Worm (Caenorhabditis elegans) whole organism, L3 larva: ENCODE results near the gene srz-31.

ENCODE experiments used
- ZK546.5 ChIP-seq: sonication (generic microtip); optimal IDR thresholded peaks from 2 replicates; lab custom pipeline; 2017; ENCODE audit warnings: missing biosample characterization, missing genetic modification characterization
- aly-2 ChIP-seq: fragments of 150-350 bp; optimal IDR thresholded peaks from 2 replicates; lab custom pipeline; 2014; ENCODE audit warnings: missing biosample characterization, missing genetic modification characterization
- ama-1 ChIP-seq: fragments of 150-350 bp; optimal IDR thresholded peaks from 2 replicates; lab custom pipeline; 2018
- ceh-28 ChIP-seq: fragments of 150-350 bp; optimal IDR thresholded peaks from 2 replicates; lab custom pipeline; 2014; ENCODE audit warnings: missing biosample characterization, missing genetic modification reagents, missing genetic modification characterization
- ceh-82 ChIP-seq: fragments of 150-350 bp; optimal IDR thresholded peaks from 2 replicates; lab custom pipeline; 2014; ENCODE audit warnings: missing biosample characterization, missing genetic modification characterization
- ceh-9 ChIP-seq: sonication (generic microtip); optimal IDR thresholded peaks from 2 replicates; lab custom pipeline; 2018; ENCODE audit warnings: missing biosample characterization, missing genetic modification characterization
- egl-27 ChIP-seq: sonication (generic microtip); optimal IDR thresholded peaks from 4 replicates; lab custom pipeline; 2017; ENCODE audit warnings: missing biosample characterization, missing genetic modification reagents, missing genetic modification characterization
- egl-5 ChIP-seq: fragments of 150-350 bp; optimal IDR thresholded peaks from 2 replicates; lab custom pipeline; 2017; ENCODE audit warnings: missing biosample characterization, missing genetic modification reagents, missing genetic modification characterization, inconsistent platforms
- elt-1 ChIP-seq: fragments of 150-350 bp; optimal IDR thresholded peaks from 2 replicates; lab custom pipeline; 2014; ENCODE audit warnings: missing biosample characterization, missing genetic modification characterization
- elt-2 ChIP-seq: sonication (generic microtip); optimal IDR thresholded peaks from 2 replicates; lab custom pipeline; 2016; ENCODE audit warnings: missing genetic modification reagents, mild to moderate bottlenecking, missing genetic modification characterization, missing compliant biosample characterization
- elt-3 ChIP-seq, 3 experiments: fragments of 150-350 bp in 1 of 3; sonication (generic microtip) in 2 of 3; optimal IDR thresholded peaks; 2 replicates in 2 of 3; 4 replicates in 1 of 3; lab custom pipeline; 2014 to 2017; ENCODE audit warnings: missing biosample characterization in 3 of 3, missing genetic modification characterization in 3 of 3
- eor-1 ChIP-seq, 2 experiments: fragments of 150-350 bp; optimal IDR thresholded peaks; 2 replicates each; lab custom pipeline; 2014 to 2018; ENCODE audit warnings: missing biosample characterization in 2 of 2, missing genetic modification characterization in 2 of 2
- fkh-2 ChIP-seq: fragments of 150-350 bp; optimal IDR thresholded peaks from 2 replicates; lab custom pipeline; 2014; ENCODE audit warnings: missing biosample characterization, missing genetic modification reagents, missing genetic modification characterization
- fos-1 ChIP-seq: fragments of 150-350 bp; optimal IDR thresholded peaks from 2 replicates; lab custom pipeline; 2014; ENCODE audit warnings: missing biosample characterization, missing genetic modification characterization
- hmg-11 ChIP-seq: sonication (generic microtip); optimal IDR thresholded peaks from 2 replicates; lab custom pipeline; 2016; ENCODE audit warnings: missing genetic modification characterization, missing compliant biosample characterization
- lin-15B ChIP-seq: fragments of 150-350 bp; optimal IDR thresholded peaks from 2 replicates; lab custom pipeline; 2014; ENCODE audit warnings: missing biosample characterization, missing genetic modification characterization
- lin-39 ChIP-seq: fragments of 150-350 bp; optimal IDR thresholded peaks from 2 replicates; lab custom pipeline; 2018; ENCODE audit warnings: missing biosample characterization, missing genetic modification reagents, missing genetic modification characterization
- lsy-12 ChIP-seq: sonication (generic microtip); optimal IDR thresholded peaks from 2 replicates; lab custom pipeline; 2016; ENCODE audit warnings: mild to moderate bottlenecking, missing genetic modification characterization, missing compliant biosample characterization
- mdl-1 ChIP-seq: fragments of 150-350 bp; optimal IDR thresholded peaks from 2 replicates; lab custom pipeline; 2014; ENCODE audit warnings: missing biosample characterization, missing genetic modification characterization
- mml-1 ChIP-seq: fragments of 150-350 bp; sonication (generic microtip); optimal IDR thresholded peaks from 3 replicates; lab custom pipeline; 2014; ENCODE audit warnings: missing biosample characterization, missing genetic modification characterization
- nhr-11 ChIP-seq: fragments of 150-350 bp; optimal IDR thresholded peaks from 2 replicates; lab custom pipeline; 2014; ENCODE audit warnings: missing biosample characterization, missing genetic modification characterization
- nhr-12 ChIP-seq: fragments of 150-350 bp; optimal IDR thresholded peaks from 2 replicates; lab custom pipeline; 2014; ENCODE audit warnings: missing biosample characterization, missing genetic modification characterization
- nhr-23 ChIP-seq: fragments of 150-350 bp; optimal IDR thresholded peaks from 2 replicates; lab custom pipeline; 2014; ENCODE audit warnings: missing biosample characterization, missing genetic modification reagents, missing genetic modification characterization
- nhr-237 ChIP-seq: fragments of 150-350 bp; optimal IDR thresholded peaks from 2 replicates; lab custom pipeline; 2014; ENCODE audit warnings: missing biosample characterization, missing genetic modification characterization
- nhr-28 ChIP-seq: fragments of 150-350 bp; optimal IDR thresholded peaks from 2 replicates; lab custom pipeline; 2014; ENCODE audit warnings: missing biosample characterization, missing genetic modification characterization
- nhr-43 ChIP-seq: sonication (generic microtip); optimal IDR thresholded peaks from 2 replicates; lab custom pipeline; 2016; ENCODE audit warnings: mild to moderate bottlenecking, missing genetic modification characterization, missing compliant biosample characterization; ENCODE audit not compliant: poor library complexity, severe bottlenecking
- nhr-67 ChIP-seq: fragments of 150-350 bp; optimal IDR thresholded peaks from 2 replicates; lab custom pipeline; 2014; ENCODE audit warnings: missing biosample characterization, missing genetic modification characterization
- nhr-76 ChIP-seq: fragments of 150-350 bp; sonication (generic microtip); optimal IDR thresholded peaks from 5 replicates; lab custom pipeline; 2014; ENCODE audit warnings: missing biosample characterization, missing genetic modification characterization
- nhr-77 ChIP-seq: fragments of 150-350 bp; optimal IDR thresholded peaks from 2 replicates; lab custom pipeline; 2014; ENCODE audit warnings: missing biosample characterization, missing genetic modification characterization
- pha-4 ChIP-seq: fragments of 150-350 bp; optimal IDR thresholded peaks from 2 replicates; lab custom pipeline; 2014; ENCODE audit warnings: missing biosample characterization, missing genetic modification reagents, missing genetic modification characterization
- pqm-1 ChIP-seq: fragments of 150-350 bp; optimal IDR thresholded peaks from 2 replicates; lab custom pipeline; 2017; ENCODE audit warnings: missing biosample characterization, missing genetic modification characterization, inconsistent platforms
- skn-1 ChIP-seq: fragments of 150-350 bp; optimal IDR thresholded peaks from 2 replicates; lab custom pipeline; 2014; ENCODE audit warnings: missing biosample characterization, missing genetic modification characterization
- snpc-4 ChIP-seq: fragments of 150-350 bp; optimal IDR thresholded peaks from 2 replicates; lab custom pipeline; 2014; ENCODE audit warnings: missing biosample characterization, missing genetic modification characterization
- tbx-2 ChIP-seq: sonication (generic microtip); optimal IDR thresholded peaks from 2 replicates; lab custom pipeline; 2016; ENCODE audit warnings: mild to moderate bottlenecking, missing genetic modification characterization, missing compliant biosample characterization
- unc-39 ChIP-seq: sonication (generic microtip); optimal IDR thresholded peaks from 4 replicates; lab custom pipeline; 2017; ENCODE audit warnings: missing biosample characterization, missing genetic modification characterization
- unc-62 ChIP-seq: fragments of 150-350 bp; sonication (generic microtip); optimal IDR thresholded peaks from 4 replicates; lab custom pipeline; 2014; ENCODE audit warnings: missing biosample characterization, missing genetic modification reagents, missing genetic modification characterization
- zag-1 ChIP-seq: fragments of 150-350 bp; optimal IDR thresholded peaks from 2 replicates; lab custom pipeline; 2014; ENCODE audit warnings: missing biosample characterization, missing genetic modification characterization
- ztf-11 ChIP-seq: fragments of 150-350 bp; optimal IDR thresholded peaks from 2 replicates; lab custom pipeline; 2014; ENCODE audit warnings: missing biosample characterization, missing genetic modification characterization
- ztf-4 ChIP-seq: fragments of 150-350 bp; optimal IDR thresholded peaks from 2 replicates; lab custom pipeline; 2014; ENCODE audit warnings: missing biosample characterization, missing genetic modification characterization

The srz-31 gene

ce11 chrIV:14165476-14165875 is 28.3 kb downstream of the srz-31 start, which contains the start of gene R05A10.6:
Gene R05A10.6, plus strand, starts transcription at chrIV:14165776.
- TF ChIP-seq fkh-2 (tag; lab: Kevin White, UChicago), result no peak
- no peak for TF ChIP-seq eor-1 (tag; optimal IDR thresholded peaks at IDR 0.05; lab: Kevin White, UChicago)
- TF ChIP-seq tbx-2 (tag; lab: Kevin White, UChicago), result no peak
- no peak for TF ChIP-seq nhr-43 (tag; lab: Kevin White, UChicago)
- TF ChIP-seq nhr-237, result no peak
- TF ChIP-seq pha-4, result no peak
- TF ChIP-seq nhr-23, result no peak
- no peak for TF ChIP-seq pqm-1
- no peak for TF ChIP-seq nhr-76
- TF ChIP-seq zag-1, result no peak
- TF ChIP-seq elt-3 (tag; optimal IDR thresholded peaks at IDR 0.05; lab: Kevin White, UChicago), result no peak

- TF ChIP-seq pha-4 (no peak), unc-39 (tag; lab: Kevin White, UChicago) (no peak), fos-1 (tag; lab: Kevin White, UChicago) (no peak), ZK546.5 (tag; lab: Kevin White, UChicago) (no peak), hmg-11 (tag; lab: Kevin White, UChicago) (no peak), ceh-28 (tag; lab: Kevin White, UChicago) (no peak), aly-2 (tag; lab: Kevin White, UChicago) (no peak), lsy-12 (no peak), egl-5 (no peak), nhr-77 (tag; lab: Kevin White, UChicago) (no peak), elt-1 (tag; lab: Kevin White, UChicago) (no peak), ceh-82 (tag; lab: Kevin White, UChicago) (no peak)
These were observed 35.0 kb downstream of the srz-31 start, which contains the start of gene R05A10.4 for ce11 chrIV:14172181-14172580. Gene R05A10.4, plus strand, starts transcription at chrIV:14172481.

ce11 chrIV:14176373-14176772 is 39.2 kb downstream of the srz-31 start, which contains the start of gene R05A10.3:
Gene R05A10.3, minus strand, starts transcription at chrIV:14176473.
- no peak for TF ChIP-seq nhr-77 (tag; lab: Kevin White, UChicago)
- TF ChIP-seq nhr-28 (tag; lab: Kevin White, UChicago), result no peak
- no peak for TF ChIP-seq ceh-28 (tag; lab: Kevin White, UChicago)
- TF ChIP-seq mml-1 (tag; lab: Kevin White, UChicago), result no peak
- no peak for TF ChIP-seq elt-1 (tag; lab: Kevin White, UChicago)
- TF ChIP-seq unc-62, result no peak
- TF ChIP-seq ztf-11 (tag; lab: Kevin White, UChicago), result no peak
- no peak for TF ChIP-seq fkh-2 (tag; lab: Kevin White, UChicago)
- TF ChIP-seq skn-1 (tag; lab: Kevin White, UChicago), result no peak
- TF ChIP-seq ceh-9 (tag; lab: Kevin White, UChicago), result no peak
- TF ChIP-seq zag-1, result no peak
- TF ChIP-seq lsy-12, result no peak
- no peak for TF ChIP-seq lin-15B (tag; lab: Kevin White, UChicago)
- TF ChIP-seq ztf-4, result no peak
- TF ChIP-seq pha-4, result no peak
- no peak for TF ChIP-seq ama-1
- no peak for TF ChIP-seq nhr-12 (tag; lab: Kevin White, UChicago)

- no peak for TF ChIP-seq ZK546.5 (tag; lab: Kevin White, UChicago)
- TF ChIP-seq ztf-11 (tag; lab: Kevin White, UChicago), result no peak
- TF ChIP-seq snpc-4 (tag; lab: Kevin White, UChicago), result no peak
- no peak for TF ChIP-seq hmg-11 (tag; lab: Kevin White, UChicago)
- no peak for TF ChIP-seq elt-2 (tag; lab: Kevin White, UChicago)
- no peak for TF ChIP-seq nhr-76
- TF ChIP-seq fos-1 (tag; lab: Kevin White, UChicago), result no peak
- TF ChIP-seq pha-4, result no peak
- TF ChIP-seq ceh-82 (tag; lab: Kevin White, UChicago), result no peak
- TF ChIP-seq fkh-2 (tag; lab: Kevin White, UChicago), result no peak
- no peak for TF ChIP-seq nhr-11
- TF ChIP-seq zag-1, result no peak
- TF ChIP-seq lsy-12, result no peak
- TF ChIP-seq lin-15B (tag; lab: Kevin White, UChicago), result no peak
- TF ChIP-seq lin-39 (tag; lab: Kevin White, UChicago), result no peak
- TF ChIP-seq nhr-67 (tag; lab: Kevin White, UChicago), result no peak
- no peak for TF ChIP-seq mdl-1
- no peak for TF ChIP-seq egl-27
- TF ChIP-seq nhr-12 (tag; lab: Kevin White, UChicago), result no peak
These were observed 39.9 kb downstream of the srz-31 start, which contains the start of gene R05A10.2 for ce11 chrIV:14177058-14177457. Gene R05A10.2, plus strand, starts transcription at chrIV:14177271.
